Fruit fly (Drosophila melanogaster) whole organism, embryonic: ENCODE measurements around the gene Cpr64Ad.

ENCODE experiments used
- B-H2 ChIP-seq: fragments of 200-800 bp; sonication (Bioruptor generic); optimal IDR thresholded peaks from 2 replicates; lab custom pipeline; 2018; ENCODE audit warnings: missing biosample characterization, mild to moderate bottlenecking, missing genetic modification characterization
- CG12104 ChIP-seq: fragments of 200-800 bp; sonication (Bioruptor generic); optimal IDR thresholded peaks from 3 replicates; lab custom pipeline; 2016; ENCODE audit warnings: missing biosample characterization, missing genetic modification characterization
- CG1233 ChIP-seq: fragments of 200-800 bp; sonication (Bioruptor generic); optimal IDR thresholded peaks from 4 replicates; lab custom pipeline; 2018; ENCODE audit warnings: missing biosample characterization, mild to moderate bottlenecking, missing genetic modification characterization
- CG12744 ChIP-seq: fragments of 200-800 bp; sonication (Bioruptor generic); optimal IDR thresholded peaks from 2 replicates; lab custom pipeline; 2016; ENCODE audit warnings: missing biosample characterization, missing genetic modification characterization
- CG14441 ChIP-seq: fragments of 200-800 bp; sonication (Bioruptor generic); IDR thresholded peaks from 2 replicates; pipeline ENCODE4 v1.3.6; 2022; ENCODE audit warnings: missing biosample characterization, missing genetic modification characterization
- CG15479 ChIP-seq: fragments of 200-800 bp; sonication (Bioruptor generic); optimal IDR thresholded peaks from 3 replicates; lab custom pipeline; 2019; ENCODE audit warnings: missing biosample characterization, mild to moderate bottlenecking, missing genetic modification characterization, moderate library complexity
- CG17361 ChIP-seq: fragments of 200-800 bp; sonication (Bioruptor generic); IDR thresholded peaks from 3 replicates; pipeline ENCODE4 v1.3.6; 2022; ENCODE audit warnings: missing biosample characterization, missing genetic modification characterization
- CG17385 ChIP-seq: fragments of 200-800 bp; sonication (Bioruptor generic); optimal IDR thresholded peaks from 3 replicates; lab custom pipeline; 2018; ENCODE audit warnings: missing biosample characterization, mild to moderate bottlenecking, missing genetic modification characterization
- CG17829 ChIP-seq: fragments of 200-800 bp; optimal IDR thresholded peaks from 2 replicates; lab custom pipeline; 2019; ENCODE audit warnings: missing biosample characterization, mild to moderate bottlenecking, missing genetic modification characterization, moderate library complexity
- CG2199 ChIP-seq: fragments of 200-800 bp; sonication (Bioruptor generic); IDR thresholded peaks from 3 replicates; pipeline ENCODE4 v1.3.6; 2022; ENCODE audit warnings: missing biosample characterization, missing genetic modification characterization
- CG2678 ChIP-seq: fragments of 200-800 bp; sonication (Bioruptor generic); optimal IDR thresholded peaks from 3 replicates; lab custom pipeline; 2019; ENCODE audit warnings: missing biosample characterization, mild to moderate bottlenecking, missing genetic modification characterization, moderate library complexity
- CG31441 ChIP-seq: fragments of 200-800 bp; sonication (Bioruptor generic); IDR thresholded peaks from 2 replicates; pipeline ENCODE4 v1.3.6; 2022; ENCODE audit warnings: missing biosample characterization, missing genetic modification characterization
- CG33557 ChIP-seq: fragments of 200-800 bp; sonication (Bioruptor generic); optimal IDR thresholded peaks from 2 replicates; lab custom pipeline; 2019; ENCODE audit warnings: missing biosample characterization, mild to moderate bottlenecking, missing genetic modification characterization, moderate library complexity
- CG34224 ChIP-seq: fragments of 200-800 bp; sonication (Bioruptor generic); IDR thresholded peaks from 3 replicates; pipeline ENCODE4 v1.3.6; 2022; ENCODE audit warnings: missing biosample characterization, missing genetic modification characterization; ENCODE audit not compliant: partially characterized antibody
- CG3995 ChIP-seq: fragments of 200-800 bp; sonication (Bioruptor generic); optimal IDR thresholded peaks from 3 replicates; lab custom pipeline; 2016; ENCODE audit warnings: missing biosample characterization, missing genetic modification characterization
- CG4360 ChIP-seq: fragments of 200-800 bp; sonication (Bioruptor generic); IDR thresholded peaks from 2 replicates; pipeline ENCODE4 v1.3.6; 2022; ENCODE audit warnings: missing biosample characterization, missing genetic modification characterization
- CG8359 ChIP-seq: fragments of 200-800 bp; sonication (Bioruptor generic); optimal IDR thresholded peaks from 2 replicates; lab custom pipeline; 2017; ENCODE audit warnings: missing biosample characterization, mild to moderate bottlenecking, missing genetic modification characterization, borderline replicate concordance
- CG8765 ChIP-seq: fragments of 200-800 bp; sonication (Bioruptor generic); IDR thresholded peaks from 2 replicates; pipeline ENCODE4 v1.3.6; 2022; ENCODE audit warnings: missing biosample characterization, missing genetic modification characterization
- CkIIα-i1 ChIP-seq: fragments of 200-800 bp; sonication (Bioruptor generic); IDR thresholded peaks from 2 replicates; pipeline ENCODE4 v1.3.6; 2022; ENCODE audit warnings: missing biosample characterization, missing genetic modification characterization
- CoRest ChIP-seq: fragments of 200-800 bp; sonication (Bioruptor generic); optimal IDR thresholded peaks from 3 replicates; lab custom pipeline; 2018; ENCODE audit warnings: missing biosample characterization, mild to moderate bottlenecking, missing genetic modification characterization, moderate library complexity
- D ChIP-seq, 2 experiments: fragments of 200-800 bp in 1 of 2; fragments of >200 bp in 1 of 2; sonication (Bioruptor generic) in 1 of 2; optimal IDR thresholded peaks; 2 replicates in 1 of 2; 3 replicates in 1 of 2; lab custom pipeline; 2017; ENCODE audit warnings: mild to moderate bottlenecking in 1 of 2, missing biosample characterization in 1 of 2, missing genetic modification characterization in 1 of 2, missing genetic modification reagents in 1 of 2
- Elba2 ChIP-seq: fragments of 200-800 bp; sonication (Bioruptor generic); optimal IDR thresholded peaks from 3 replicates; lab custom pipeline; 2016; ENCODE audit warnings: missing biosample characterization, missing genetic modification characterization
- Med ChIP-seq: fragments of 200-800 bp; sonication (Bioruptor generic); peaks from one replicate; lab custom pipeline; 2016; ENCODE audit warnings: missing biosample characterization, missing genetic modification characterization, mild to moderate bottlenecking, inconsistent platforms, moderate library complexity
- Oli ChIP-seq: fragments of 200-800 bp; sonication (Bioruptor generic); optimal IDR thresholded peaks from 2 replicates; lab custom pipeline; 2018; ENCODE audit warnings: missing biosample characterization, mild to moderate bottlenecking, missing genetic modification characterization, moderate library complexity
- Pdp1 ChIP-seq, 2 experiments: fragments of 200-800 bp; sonication (Bioruptor generic); optimal IDR thresholded peaks; 3 replicates each; lab custom pipeline; 2016; ENCODE audit warnings: missing biosample characterization in 2 of 2, missing genetic modification characterization in 2 of 2, mild to moderate bottlenecking in 1 of 2, moderate library complexity in 1 of 2
- Sry-β ChIP-seq: fragments of 200-800 bp; sonication (Bioruptor generic); optimal IDR thresholded peaks from 2 replicates; lab custom pipeline; 2018; ENCODE audit warnings: missing biosample characterization, mild to moderate bottlenecking, missing genetic modification characterization, moderate library complexity
- Trl ChIP-seq, 3 experiments: fragments of >200 bp in 2 of 3; fragments of 200-800 bp in 1 of 3; sonication (Bioruptor generic) in 1 of 3; optimal IDR thresholded peaks; 2 replicates in 1 of 3; 3 replicates in 2 of 3; lab custom pipeline; 2016 to 2017; ENCODE audit warnings: missing biosample characterization in 1 of 3, missing genetic modification characterization in 1 of 3
- ap ChIP-seq: fragments of 200-800 bp; sonication (Bioruptor generic); IDR thresholded peaks from 2 replicates; pipeline ENCODE4 v1.3.6; 2022; ENCODE audit warnings: missing biosample characterization, missing genetic modification characterization
- az2 ChIP-seq: fragments of 200-800 bp; sonication (Bioruptor generic); optimal IDR thresholded peaks from 3 replicates; lab custom pipeline; 2016; ENCODE audit warnings: missing biosample characterization, missing genetic modification characterization
- caup ChIP-seq: fragments of 200-800 bp; sonication (Bioruptor generic); optimal IDR thresholded peaks from 3 replicates; lab custom pipeline; 2017; ENCODE audit warnings: missing biosample characterization, mild to moderate bottlenecking, missing genetic modification characterization, moderate library complexity; ENCODE audit not compliant: severe bottlenecking
- cg ChIP-seq: fragments of 200-800 bp; sonication (Bioruptor generic); optimal IDR thresholded peaks from 3 replicates; lab custom pipeline; 2019; ENCODE audit warnings: missing biosample characterization, mild to moderate bottlenecking, missing genetic modification characterization, moderate library complexity
- ci ChIP-seq: fragments of 200-800 bp; sonication (Bioruptor generic); IDR thresholded peaks from 3 replicates; pipeline ENCODE4 v1.3.6; 2022; ENCODE audit warnings: missing biosample characterization, missing genetic modification characterization
- fd102C ChIP-seq: fragments of 200-800 bp; sonication (Bioruptor generic); optimal IDR thresholded peaks from 2 replicates; lab custom pipeline; 2018; ENCODE audit warnings: missing biosample characterization, mild to moderate bottlenecking, missing genetic modification characterization, moderate library complexity
- grau ChIP-seq: fragments of 200-800 bp; optimal IDR thresholded peaks from 3 replicates; lab custom pipeline; 2019; ENCODE audit warnings: missing biosample characterization, mild to moderate bottlenecking, missing genetic modification characterization, moderate library complexity
- ham ChIP-seq: fragments of 200-800 bp; sonication (Bioruptor generic); IDR thresholded peaks from 2 replicates; pipeline ENCODE4 v1.3.6; 2022; ENCODE audit warnings: missing biosample characterization, missing genetic modification characterization
- insv ChIP-seq, 2 experiments: fragments of 200-800 bp; sonication (Bioruptor generic); optimal IDR thresholded peaks; 3 replicates each; lab custom pipeline; 2016 to 2018; ENCODE audit warnings: missing biosample characterization in 2 of 2, missing genetic modification characterization in 2 of 2
- kni ChIP-seq: fragments of 200-800 bp; sonication (Bioruptor generic); optimal IDR thresholded peaks from 3 replicates; lab custom pipeline; 2017; ENCODE audit warnings: mild to moderate bottlenecking, missing biosample characterization, missing genetic modification reagents, missing genetic modification characterization
- mam ChIP-seq: fragments of 200-800 bp; sonication (Bioruptor generic); optimal IDR thresholded peaks from 3 replicates; lab custom pipeline; 2016; ENCODE audit warnings: missing biosample characterization, missing genetic modification characterization
- mirr ChIP-seq: fragments of 200-800 bp; sonication (Bioruptor generic); optimal IDR thresholded peaks from 3 replicates; lab custom pipeline; 2018; ENCODE audit warnings: missing biosample characterization, mild to moderate bottlenecking, missing genetic modification characterization
- nerfin-1 ChIP-seq: fragments of 200-800 bp; sonication (Bioruptor generic); optimal IDR thresholded peaks from 3 replicates; lab custom pipeline; 2019; ENCODE audit warnings: missing biosample characterization, mild to moderate bottlenecking, missing genetic modification characterization, moderate library complexity
- p53 ChIP-seq: fragments of 200-800 bp; sonication (Bioruptor generic); optimal IDR thresholded peaks from 2 replicates; lab custom pipeline; 2016; ENCODE audit warnings: missing biosample characterization, missing genetic modification characterization
- pros ChIP-seq: fragments of 200-800 bp; sonication (Bioruptor generic); optimal IDR thresholded peaks from 3 replicates; lab custom pipeline; 2019; ENCODE audit warnings: missing biosample characterization, mild to moderate bottlenecking, missing genetic modification characterization, moderate library complexity
- row ChIP-seq: fragments of 200-800 bp; sonication (Bioruptor generic); IDR thresholded peaks from 3 replicates; pipeline ENCODE4 v1.3.6; 2022; ENCODE audit warnings: missing biosample characterization, missing genetic modification characterization
- sens ChIP-seq: fragments of 200-800 bp; sonication (Bioruptor generic); peaks from one replicate; lab custom pipeline; 2016; ENCODE audit warnings: missing biosample characterization, missing genetic modification characterization
- stc ChIP-seq: fragments of 200-800 bp; sonication (Bioruptor generic); IDR thresholded peaks from 2 replicates; pipeline ENCODE4 v1.3.6; 2022; ENCODE audit warnings: missing biosample characterization, missing genetic modification characterization
- zen2 ChIP-seq: fragments of 200-800 bp; sonication (Bioruptor generic); IDR thresholded peaks from 3 replicates; pipeline ENCODE4 v1.3.6; 2022; ENCODE audit warnings: missing biosample characterization, missing genetic modification characterization; ENCODE audit not compliant: partially characterized antibody

Cpr64Ad gene

dm6 chr3L:4252121-4252861, 37.1 kb downstream of the Cpr64Ad start (continued):
- TF ChIP-seq Oli (tag; lab: Kevin White, UChicago) (no peak), CG8359 (GFP tag; lab: Kevin White, UChicago) (no peak), grau (tag; lab: Kevin White, UChicago) (no peak), fd102C (GFP tag; lab: Kevin White, UChicago) (no peak), B-H2 (GFP tag; lab: Kevin White, UChicago) (no peak), CkIIα-i1 (GFP tag; lab: Robert Waterston, UW) (no peak), mam (GFP tag; lab: Kevin White, UChicago) (no peak), CG14441 (GFP tag; lab: Robert Waterston, UW) (no peak), CG15479 (GFP tag; lab: Kevin White, UChicago) (peak; percentile 35), ci (GFP tag; lab: Robert Waterston, UW) (0 out of 3 replicates have a peak, but pooled peaks have one; percentile 24), row (GFP tag; lab: Robert Waterston, UW) (peak; percentile 40), CG8765 (no peak), Med (peak; percentile 43), az2 (GFP tag; lab: Kevin White, UChicago) (no peak), CG4360 (GFP tag; lab: Robert Waterston, UW) (peak; percentile 99), pros (GFP tag; lab: Kevin White, UChicago) (peak; percentile 90), CG17829 (tag; lab: Kevin White, UChicago) (peak; percentile 2), CoRest (no peak), ap (no peak), CG34224 (GFP tag; lab: Robert Waterston, UW) (no peak), CG31441 (GFP tag; lab: Robert Waterston, UW) (peak; percentile 48; the same call in 1 of the 2 replicates), ham (no peak), Elba2 (GFP tag; lab: Kevin White, UChicago) (no peak), CG17385 (GFP tag; lab: Kevin White, UChicago) (peak; percentile 91), CG2199 (0 out of 3 replicates have a peak, but pooled peaks have one; percentile 16), zen2 (GFP tag; lab: Robert Waterston, UW) (0 out of 3 replicates have a peak, but pooled peaks have one; percentile 39), CG33557 (GFP tag; lab: Kevin White, UChicago) (no peak), kni (GFP tag; lab: Kevin White, UChicago) (peak; percentile 46), mirr (GFP tag; lab: Kevin White, UChicago) (no peak), cg (peak; percentile 65), Trl (optimal IDR thresholded peaks at IDR 0.05; lab: Kevin White, UChicago) (peak; percentile 42 to 62), Trl (GFP tag; optimal IDR thresholded peaks at IDR 0.05; lab: Kevin White, UChicago) (no peak), CG12104 (GFP tag; lab: Kevin White, UChicago) (no peak)

dm6 chr3L:4252862-4253610, 37.9 kb downstream of the Cpr64Ad start:
- TF ChIP-seq cg (no peak), CG3995 (GFP tag; lab: Kevin White, UChicago) (peak; percentile 92), sens (peak; percentile 47), Med (peak; percentile 86), stc (GFP tag; lab: Robert Waterston, UW) (no peak), CG2678 (no peak), Pdp1 (GFP tag; optimal IDR thresholded peaks at IDR 0.05; lab: Kevin White, UChicago) (peak in 1 of 2 experiments; percentile 29), CG4360 (GFP tag; lab: Robert Waterston, UW) (peak; percentile 60), CG12744 (GFP tag; lab: Kevin White, UChicago) (no peak), CG1233 (peak; percentile 4), CG17361 (no peak), nerfin-1 (tag; lab: Kevin White, UChicago) (peak; percentile 88), Sry-β (GFP tag; lab: Kevin White, UChicago) (peak; percentile 82), p53 (no peak), D (optimal IDR thresholded peaks at IDR 0.05; lab: Kevin White, UChicago) (peak; percentile 98), D (GFP tag; optimal IDR thresholded peaks at IDR 0.05; lab: Kevin White, UChicago) (no peak), caup (GFP tag; lab: Kevin White, UChicago) (no peak), insv (GFP tag; optimal IDR thresholded peaks at IDR 0.05; lab: Kevin White, UChicago) (peak in 1 of 2 experiments; percentile 15), row (GFP tag; lab: Robert Waterston, UW) (peak; percentile 14; the same call in 1 of the 3 replicates)
